Worm (Caenorhabditis elegans) whole organism, L4 larva: ENCODE results near the gene Y71H2AM.1.
A peak's percentile ranks its signal among the peaks of the same experiment; 100 is the strongest.

Source experiments
- ZK546.5 ChIP-seq, 2 experiments: sonication (generic microtip); optimal IDR thresholded peaks; 2 replicates each; lab custom pipeline; 2017; ENCODE audit warnings: missing biosample characterization in 2 of 2, missing genetic modification characterization in 2 of 2
- aly-2 ChIP-seq: sonication (generic microtip); optimal IDR thresholded peaks from 2 replicates; lab custom pipeline; 2018; ENCODE audit warnings: missing biosample characterization, missing genetic modification characterization
- ama-1 ChIP-seq: fragments of 150-350 bp; optimal IDR thresholded peaks from 2 replicates; lab custom pipeline; 2014; ENCODE audit warnings: inconsistent platforms, mixed read lengths
- ceh-44 ChIP-seq: fragments of 200-800 bp; sonication (Bioruptor generic); IDR thresholded peaks from 2 replicates; pipeline ENCODE4 v1.3.6; 2022; ENCODE audit warnings: missing genetic modification reagents, missing genetic modification characterization, missing compliant biosample characterization
- gei-8 ChIP-seq: fragments of 200-800 bp; sonication (Bioruptor generic); optimal IDR thresholded peaks from 2 replicates; lab custom pipeline; 2018; ENCODE audit warnings: mild to moderate bottlenecking, missing genetic modification characterization, missing compliant biosample characterization
- set-16 ChIP-seq: fragments of 200-800 bp; sonication (Bioruptor generic); IDR thresholded peaks from 2 replicates; pipeline ENCODE4 v1.3.6; 2022; ENCODE audit warnings: missing genetic modification reagents, missing genetic modification characterization, missing compliant biosample characterization
- ztf-11 ChIP-seq: fragments of 150-350 bp; optimal IDR thresholded peaks from 2 replicates; lab custom pipeline; 2014; ENCODE audit warnings: missing biosample characterization, missing genetic modification characterization

- peak; percentile 76 for TF ChIP-seq ama-1 (lab: Kevin White, UChicago)
- TF ChIP-seq set-16 (GFP tag; lab: Robert Waterston, UW): no peak
- TF ChIP-seq ZK546.5 (tag; optimal IDR thresholded peaks at IDR 0.05; lab: Kevin White, UChicago): no peak
- TF ChIP-seq aly-2: no peak
- peak; percentile 20 for TF ChIP-seq gei-8 (GFP tag; lab: Kevin White, UChicago)
- TF ChIP-seq ztf-11: no peak
- no peak for TF ChIP-seq ceh-44 (GFP tag; lab: Robert Waterston, UW)
These were observed 15.5 kb upstream of the Y71H2AM.1 start for ce11 chrIII:2811410-2811809.
